Worm (Caenorhabditis elegans) whole organism, L4/young adult: ENCODE results near the gene F33A8.7.

Experiments
- W03F9.2 ChIP-seq: fragments of 150-350 bp; optimal IDR thresholded peaks from 2 replicates; lab custom pipeline; 2014; ENCODE audit warnings: missing biosample characterization, missing genetic modification characterization
- dao-5 ChIP-seq: sonication (generic microtip); optimal IDR thresholded peaks from 2 replicates; lab custom pipeline; 2016; ENCODE audit warnings: missing genotype, missing genetic modification characterization, moderate library complexity, missing compliant biosample characterization
- him-1 ChIP-seq: sonication (generic microtip); optimal IDR thresholded peaks from 2 replicates; lab custom pipeline; 2016; ENCODE audit warnings: missing genotype, missing genetic modification reagents, missing genetic modification characterization, missing compliant biosample characterization

Gene F33A8.7

DNA sequence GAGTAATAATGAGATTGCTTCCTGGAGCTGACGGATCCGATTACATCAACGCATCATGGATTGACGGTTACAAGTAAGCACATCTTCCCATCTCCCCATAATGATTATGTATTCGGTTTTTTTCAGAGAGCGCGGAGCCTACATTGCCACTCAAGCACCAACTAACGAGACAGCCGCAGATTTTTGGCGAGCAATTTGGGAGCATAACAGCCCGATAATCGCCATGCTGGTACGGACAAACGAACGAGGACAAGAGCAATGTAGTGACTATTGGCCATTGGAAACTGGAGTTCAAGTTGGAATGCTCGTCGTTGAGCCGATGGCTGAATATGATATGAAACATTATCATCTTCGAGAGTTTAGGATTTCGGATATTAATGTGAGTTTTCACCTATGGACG, 14.6 kb downstream of the F33A8.7 start:
- TF ChIP-seq dao-5 (tag; lab: Kevin White, UChicago) = no peak
- no peak for TF ChIP-seq him-1 (tag; lab: Kevin White, UChicago)
- TF ChIP-seq W03F9.2 (tag; lab: Kevin White, UChicago) = no peak

DNA sequence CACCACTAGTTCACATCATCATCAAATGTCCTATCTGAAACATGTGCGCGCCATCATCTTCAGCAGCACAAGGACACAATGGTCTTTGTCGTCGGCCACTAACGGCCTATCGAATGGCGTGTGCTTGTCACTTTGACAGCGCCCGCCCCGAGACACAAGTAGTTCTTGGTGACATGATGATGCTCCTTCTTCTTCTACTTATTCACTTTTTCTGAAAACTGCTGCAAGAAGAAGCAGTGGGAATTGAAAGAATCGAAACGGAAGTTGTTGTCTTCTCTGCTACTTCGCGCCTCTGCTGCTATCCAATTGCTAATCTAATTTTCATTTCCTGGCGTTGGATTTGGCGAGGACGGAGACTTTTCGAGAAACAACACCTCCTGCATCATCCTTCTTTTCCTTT, 21.1 kb downstream of the F33A8.7 start:
- TF ChIP-seq W03F9.2 (tag; lab: Kevin White, UChicago) (no peak), dao-5 (tag; lab: Kevin White, UChicago) (no peak), him-1 (tag; lab: Kevin White, UChicago) (no peak)

DNA sequence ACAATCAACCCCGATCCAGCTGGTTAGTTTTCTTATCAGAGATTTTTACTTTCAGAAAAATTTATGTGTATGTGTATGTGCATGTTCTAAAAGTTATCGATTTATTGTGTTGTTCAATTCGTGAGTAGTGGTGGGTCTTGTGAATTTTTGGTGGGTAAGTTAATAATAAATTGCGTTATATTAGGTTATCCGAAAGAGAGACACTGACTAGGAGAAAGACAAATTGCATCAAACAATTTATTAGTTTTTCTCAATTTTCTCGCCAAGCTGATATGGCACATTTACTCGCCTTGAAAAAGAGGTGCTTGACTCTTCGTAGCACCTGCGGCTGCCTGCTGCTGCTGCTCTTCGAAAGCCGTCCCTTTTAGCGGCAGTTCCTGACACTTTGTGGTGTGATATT, 26.4 kb downstream of the F33A8.7 start:
- no peak for TF ChIP-seq him-1 (tag; lab: Kevin White, UChicago)
- TF ChIP-seq dao-5 (tag; lab: Kevin White, UChicago) = no peak
- TF ChIP-seq W03F9.2 (tag; lab: Kevin White, UChicago) = no peak

DNA sequence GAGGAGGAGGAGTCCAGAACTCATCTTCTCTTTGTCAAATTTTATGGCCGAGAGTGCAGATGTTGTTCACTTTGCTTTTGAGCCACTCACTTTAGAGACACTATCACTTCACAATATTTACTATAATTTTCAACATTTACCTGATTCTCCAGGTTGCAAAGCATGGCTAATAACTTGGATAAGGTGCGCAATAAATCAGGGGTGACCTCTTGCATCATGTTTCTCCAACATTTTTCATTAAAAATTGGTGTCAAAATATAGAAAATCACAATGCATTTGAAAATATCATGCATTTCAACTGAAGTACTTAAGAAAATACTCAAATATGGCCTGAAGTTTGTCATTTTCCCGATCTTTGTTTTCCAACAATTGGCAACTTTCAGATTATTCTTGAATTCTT, 29.9 kb downstream of the F33A8.7 start:
- TF ChIP-seq dao-5 (tag; lab: Kevin White, UChicago) = no peak
- TF ChIP-seq him-1 (tag; lab: Kevin White, UChicago) = no peak
- no peak for TF ChIP-seq W03F9.2 (tag; lab: Kevin White, UChicago)

DNA sequence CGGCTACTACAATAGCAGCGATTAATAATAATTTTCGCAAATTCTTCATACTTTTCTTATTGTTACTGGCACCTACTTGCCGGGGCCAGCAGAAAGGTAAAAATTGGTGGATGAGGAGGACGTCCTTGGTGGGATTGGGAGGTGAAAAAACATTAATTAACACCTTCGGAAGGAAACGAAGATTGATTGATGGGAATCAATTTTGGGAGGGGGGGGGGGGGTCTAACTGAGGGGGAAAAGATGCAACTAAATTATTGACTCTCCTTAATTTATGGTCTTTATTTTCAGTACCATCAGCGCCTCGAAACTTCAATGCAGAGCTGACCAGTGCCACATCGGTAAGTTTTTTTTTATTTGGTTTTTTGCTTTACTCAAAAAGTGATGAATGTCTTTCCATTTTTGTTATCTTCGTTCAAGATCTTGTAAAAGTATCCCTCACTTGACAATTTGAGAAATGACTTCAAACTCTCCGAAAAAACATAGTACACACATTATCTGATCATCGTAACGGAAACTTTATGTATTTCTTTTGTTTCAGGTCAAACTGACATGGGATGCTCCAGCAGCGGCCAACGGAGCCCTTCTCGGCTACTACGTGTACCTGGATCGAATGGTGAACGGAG, 31.7 kb downstream of the F33A8.7 start:
- TF ChIP-seq W03F9.2 (tag; lab: Kevin White, UChicago) (no peak), dao-5 (tag; lab: Kevin White, UChicago) (no peak)

DNA sequence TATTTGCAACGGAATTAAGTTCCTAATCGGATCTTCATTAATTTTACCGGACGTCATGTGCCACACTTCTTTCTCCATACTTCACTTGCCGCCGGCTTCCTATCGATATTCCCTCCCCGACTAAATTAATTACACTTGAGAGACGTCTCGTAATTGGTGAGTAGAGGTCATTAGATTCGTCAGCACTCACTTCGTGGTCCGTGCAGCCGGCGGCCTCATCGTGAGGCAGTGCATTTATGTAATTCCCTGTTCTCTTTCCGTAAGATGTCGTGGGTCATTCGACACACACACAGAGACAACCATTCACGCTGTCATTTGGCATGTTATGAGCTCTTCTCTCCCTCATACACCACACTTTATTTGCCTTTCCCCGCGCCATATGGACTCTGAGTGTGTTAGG, 34.9 kb downstream of the F33A8.7 start:
- TF ChIP-seq dao-5 (tag; lab: Kevin White, UChicago) (no peak), him-1 (tag; lab: Kevin White, UChicago) (no peak), W03F9.2 (tag; lab: Kevin White, UChicago) (no peak)

DNA sequence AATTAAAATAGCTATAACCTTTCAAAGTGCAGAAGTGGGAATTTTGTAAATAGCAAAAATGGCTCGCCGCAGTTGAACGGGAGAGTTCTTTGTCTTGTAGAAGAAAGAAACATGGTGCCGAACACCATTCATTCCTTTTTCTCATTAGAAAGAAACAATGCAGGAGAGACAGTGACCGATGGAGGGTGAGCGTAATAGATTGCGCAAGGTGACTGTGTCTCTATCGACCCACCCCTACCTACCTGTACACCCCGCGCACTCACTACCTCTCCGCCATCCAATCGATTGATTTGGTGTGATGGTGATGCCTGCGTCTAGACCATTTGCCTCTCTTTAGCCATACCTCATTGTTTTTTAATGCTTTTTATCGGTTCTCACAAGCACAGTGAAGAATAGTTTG, 36.3 kb downstream of the F33A8.7 start:
- no peak for TF ChIP-seq him-1 (tag; lab: Kevin White, UChicago)
- TF ChIP-seq dao-5 (tag; lab: Kevin White, UChicago) = no peak
- TF ChIP-seq W03F9.2 (tag; lab: Kevin White, UChicago) = no peak

DNA sequence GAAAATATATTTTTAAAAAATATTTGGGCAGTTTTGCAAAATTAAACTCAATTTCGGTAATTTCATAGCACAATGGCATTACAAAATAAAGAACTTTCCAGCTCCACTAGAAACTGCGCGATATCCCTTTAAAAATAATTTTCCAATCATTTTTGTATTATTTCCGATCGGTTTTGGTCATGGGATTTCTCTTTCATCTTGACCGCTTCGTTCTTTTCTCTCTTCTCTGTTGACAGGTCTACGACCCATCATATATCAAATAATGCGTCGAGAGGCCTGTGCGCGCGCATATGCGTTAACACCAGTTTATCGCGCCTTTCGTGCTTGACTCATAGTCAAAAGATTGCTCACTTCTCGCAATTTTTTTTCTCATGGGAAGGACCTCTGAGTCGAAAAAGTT, 36.9 kb downstream of the F33A8.7 start:
- no peak for TF ChIP-seq W03F9.2 (tag; lab: Kevin White, UChicago)
- TF ChIP-seq dao-5 (tag; lab: Kevin White, UChicago) = no peak
- TF ChIP-seq him-1 (tag; lab: Kevin White, UChicago) = no peak

DNA sequence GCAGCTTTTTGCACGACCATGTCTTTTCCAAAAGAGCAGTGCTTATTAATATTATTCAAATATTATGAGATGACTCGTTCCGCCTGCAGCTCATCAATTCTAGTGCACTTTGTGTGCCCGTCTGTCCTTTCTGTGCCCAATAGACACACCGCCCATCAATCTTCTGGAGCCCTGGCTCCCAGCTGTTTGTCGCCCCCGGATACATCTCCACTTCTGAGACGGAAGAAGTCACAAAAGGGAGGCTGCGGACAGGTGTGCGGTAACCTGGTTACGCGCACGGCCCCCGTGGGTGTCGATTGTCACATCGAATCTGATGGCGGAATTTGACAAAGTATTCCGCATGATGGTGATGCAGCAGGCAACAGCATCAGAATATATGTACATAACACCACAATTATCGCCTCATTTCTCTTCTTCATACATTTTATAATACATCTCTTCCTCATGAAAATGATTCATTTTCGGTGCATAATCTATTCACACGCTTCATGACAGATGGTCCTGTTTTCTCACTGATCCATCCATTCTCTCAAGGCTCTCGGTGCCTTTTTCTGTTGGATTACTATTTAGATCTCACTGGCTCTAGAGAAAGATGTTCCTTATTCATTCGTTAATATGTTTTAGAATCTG, 38.9 kb downstream of the F33A8.7 start:
- TF ChIP-seq W03F9.2 (tag; lab: Kevin White, UChicago) (no peak), him-1 (tag; lab: Kevin White, UChicago) (no peak), dao-5 (tag; lab: Kevin White, UChicago) (no peak)

DNA sequence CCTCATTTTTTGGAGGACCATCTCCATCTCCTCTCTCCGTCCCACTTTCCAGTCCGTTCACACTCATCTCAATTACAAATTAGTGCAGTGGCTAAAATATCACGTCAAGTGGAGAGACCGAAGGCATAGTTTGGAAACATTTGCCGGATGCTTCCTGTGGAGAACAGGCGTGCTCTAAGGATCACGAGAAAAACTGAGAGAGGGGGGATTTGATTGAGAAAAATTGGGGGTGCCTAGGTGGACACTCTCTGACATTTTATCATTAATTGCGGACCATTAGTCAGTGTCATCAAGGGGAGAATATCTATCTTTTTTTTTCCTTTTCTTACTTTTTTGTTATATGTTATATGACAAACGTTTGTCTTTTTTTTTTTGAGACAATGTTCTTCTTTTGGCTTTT, 43.4 kb downstream of the F33A8.7 start:
- TF ChIP-seq him-1 (tag; lab: Kevin White, UChicago) = no peak
- no peak for TF ChIP-seq dao-5 (tag; lab: Kevin White, UChicago)
- no peak for TF ChIP-seq W03F9.2 (tag; lab: Kevin White, UChicago)

DNA sequence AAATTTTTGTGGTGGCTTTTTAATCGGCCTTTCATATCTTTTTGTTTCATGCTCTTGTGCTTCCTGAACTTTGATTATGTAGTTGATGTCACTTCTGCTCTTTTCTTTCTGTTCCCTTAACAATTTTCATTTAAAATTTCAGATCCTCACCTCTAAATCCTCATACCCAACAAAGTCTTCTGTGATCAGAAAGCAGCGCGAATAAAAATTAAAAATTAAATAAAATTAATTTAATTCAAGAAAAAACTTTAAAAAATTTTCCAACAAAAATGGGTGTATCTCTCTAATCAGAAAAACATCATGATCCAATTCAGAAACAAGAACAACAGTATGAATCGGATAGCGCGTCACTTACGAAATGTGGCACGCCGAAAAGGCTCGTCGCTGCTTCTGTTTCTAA, 50.2 kb downstream of the F33A8.7 start, which contains the start of gene ptp-3:
Gene ptp-3 (plus strand): TSS at position 301 of the 400 bp plus-strand sequence.
- no peak for TF ChIP-seq W03F9.2 (tag; lab: Kevin White, UChicago)
- no peak for TF ChIP-seq dao-5 (tag; lab: Kevin White, UChicago)
- TF ChIP-seq him-1 (tag; lab: Kevin White, UChicago) = no peak
